Fruit fly (Drosophila melanogaster): ENCODE measurements around the gene pie.

Gene pie

dm6 chr2L:10379865-10380264 lies 42.7 kb downstream of the pie start, which contains the start of gene gny (continued):
- TF ChIP-seq CG4617 (GFP tag; optimal IDR thresholded peaks at IDR 0.05; ENCODE audit: borderline replicate concordance): peak; percentile 47
- peak; percentile 43 for TF ChIP-seq BEAF-32 (GFP tag; optimal IDR thresholded peaks at IDR 0.05)
- TF ChIP-seq row (GFP tag; IDR thresholded peaks at IDR 0.05): peak; percentile 26; the same call in 1 of the 3 replicates
- TF ChIP-seq pfk (GFP tag; optimal IDR thresholded peaks at IDR 0.05): peak; percentile 97
- 0 out of 4 replicates have a peak, but pooled peaks have one; percentile 25 for TF ChIP-seq chinmo (GFP tag; IDR thresholded peaks at IDR 0.05; ENCODE audit: partially characterized antibody)
- TF ChIP-seq phol (tag; optimal IDR thresholded peaks at IDR 0.05): peak; percentile 9
- TF ChIP-seq usp (GFP tag; optimal IDR thresholded peaks at IDR 0.05): no peak
- TF ChIP-seq gfzf (GFP tag; optimal IDR thresholded peaks at IDR 0.05): peak; percentile 19
- TF ChIP-seq CG10366 (GFP tag; IDR thresholded peaks at IDR 0.05): no peak
- TF ChIP-seq zfh2 (GFP tag; optimal IDR thresholded peaks at IDR 0.05): no peak
- peak; percentile 3 for TF ChIP-seq nmo (GFP tag; optimal IDR thresholded peaks at IDR 0.05)
- TF ChIP-seq HmgD (GFP tag; optimal IDR thresholded peaks at IDR 0.05): peak; percentile 39
- peak; percentile 37 for TF ChIP-seq CG17802 (tag; optimal IDR thresholded peaks at IDR 0.05)
- peak; percentile 42 for TF ChIP-seq stwl (tag; optimal IDR thresholded peaks at IDR 0.05)
- TF ChIP-seq CG15514 (GFP tag; optimal IDR thresholded peaks at IDR 0.05): peak; percentile 6
- TF ChIP-seq HmgZ (tag; optimal IDR thresholded peaks at IDR 0.05): peak; percentile 32
- peak; percentile 100 for TF ChIP-seq CG1603 (tag; optimal IDR thresholded peaks at IDR 0.05)
- peak; percentile 29 for TF ChIP-seq Scr (GFP tag; IDR thresholded peaks at IDR 0.05; ENCODE audit: partially characterized antibody)
- peak; percentile 49; the same call in 2 of the 3 replicates for TF ChIP-seq HLH4C (GFP tag; IDR thresholded peaks at IDR 0.05; ENCODE audit: partially characterized antibody)
- no peak for TF ChIP-seq CG17186 (GFP tag; optimal IDR thresholded peaks at IDR 0.05)
- peak; percentile 82 for TF ChIP-seq Myb (GFP tag; optimal IDR thresholded peaks at IDR 0.05)
- TF ChIP-seq CG30020 (tag; optimal IDR thresholded peaks at IDR 0.05): peak; percentile 97
- TF ChIP-seq CG10267 (tag; optimal IDR thresholded peaks at IDR 0.05): no peak
- peak; percentile 24 for TF ChIP-seq trem (tag; optimal IDR thresholded peaks at IDR 0.05)
- TF ChIP-seq MBD-R2 (GFP tag; IDR thresholded peaks at IDR 0.05): peak; percentile 88
- TF ChIP-seq Sin3A (optimal IDR thresholded peaks at IDR 0.05): peak; percentile 2
- peak; percentile 42; the same call in 1 of the 2 replicates for TF ChIP-seq CG13287 (GFP tag; IDR thresholded peaks at IDR 0.05; ENCODE audit: partially characterized antibody)
- no peak for TF ChIP-seq hbn (GFP tag; IDR thresholded peaks at IDR 0.05; ENCODE audit: partially characterized antibody)
- TF ChIP-seq unc-4 (GFP tag; IDR thresholded peaks at IDR 0.05; ENCODE audit: partially characterized antibody): 0 out of 2 replicates have a peak, but pooled peaks have one; percentile 31
- TF ChIP-seq CG14710 (tag; optimal IDR thresholded peaks at IDR 0.05): peak; percentile 3
- TF ChIP-seq Bgb (GFP tag; IDR thresholded peaks at IDR 0.05; ENCODE audit: partially characterized antibody): peak; percentile 38; the same call in 1 of the 2 replicates
- no peak for TF ChIP-seq CG8290 (GFP tag; optimal IDR thresholded peaks at IDR 0.05)
- peak in 1 of 2 experiments; percentile 61 for TF ChIP-seq CG8290 (tag; optimal IDR thresholded peaks at IDR 0.05)
- no peak for TF ChIP-seq mld (GFP tag; IDR thresholded peaks at IDR 0.05; ENCODE audit: partially characterized antibody)
- no peak for TF ChIP-seq maf-S (GFP tag; optimal IDR thresholded peaks at IDR 0.05)
- TF ChIP-seq CG2116 (GFP tag; optimal IDR thresholded peaks at IDR 0.05): peak; percentile 35

- TF ChIP-seq CG12236 (GFP tag; optimal IDR thresholded peaks at IDR 0.05): no peak
- TF ChIP-seq CG31441 (GFP tag; IDR thresholded peaks at IDR 0.05): no peak
- TF ChIP-seq Ets65A (GFP tag): peak; percentile 88
- TF ChIP-seq Med (GFP tag): peak; percentile 63
- no peak for TF ChIP-seq pan (optimal IDR thresholded peaks at IDR 0.05)
- peak in 1 of 2 experiments; percentile 17 for TF ChIP-seq pan (GFP tag; optimal IDR thresholded peaks at IDR 0.05 in 1 of 2, IDR thresholded peaks at IDR 0.05 in 1 of 2)
- no peak for TF ChIP-seq ssp (GFP tag; IDR thresholded peaks at IDR 0.05)
- TF ChIP-seq HmgZ (tag; optimal IDR thresholded peaks at IDR 0.05): no peak
Observed at dm6 chr2L:10378631-10379030, 43.9 kb downstream of the pie start.
